Worm (Caenorhabditis elegans) whole organism, mixed stage, embryonic: ENCODE data around the gene ceh-79.

Experiments used
- cnd-1 ChIP-seq: fragments of 200-800 bp; sonication (Bioruptor generic); optimal IDR thresholded peaks from 2 replicates; lab custom pipeline; 2018; ENCODE audit warnings: mild to moderate bottlenecking, missing genetic modification characterization, missing compliant biosample characterization
- elt-3 ChIP-seq: fragments of 150-350 bp; optimal IDR thresholded peaks from 2 replicates; lab custom pipeline; 2014; ENCODE audit warnings: missing biosample characterization, missing genetic modification characterization
- flh-1 ChIP-seq: fragments of 200-800 bp; sonication (Bioruptor generic); optimal IDR thresholded peaks from 2 replicates; lab custom pipeline; 2018; ENCODE audit warnings: mild to moderate bottlenecking, missing genetic modification characterization, moderate library complexity, missing compliant biosample characterization
- nhr-12 ChIP-seq: fragments of 150-350 bp; optimal IDR thresholded peaks from 2 replicates; lab custom pipeline; 2014; ENCODE audit warnings: missing biosample characterization, missing genetic modification characterization
- nhr-28 ChIP-seq: fragments of 150-350 bp; optimal IDR thresholded peaks from 2 replicates; lab custom pipeline; 2014; ENCODE audit warnings: missing biosample characterization, missing genetic modification characterization
- nhr-76 ChIP-seq: sonication (generic microtip); optimal IDR thresholded peaks from 2 replicates; lab custom pipeline; 2017; ENCODE audit warnings: missing biosample characterization, missing genetic modification characterization
- unc-39 ChIP-seq: fragments of 150-350 bp; optimal IDR thresholded peaks from 2 replicates; lab custom pipeline; 2014; ENCODE audit warnings: missing biosample characterization, missing genetic modification characterization
- unc-62 ChIP-seq: fragments of 150-350 bp; optimal IDR thresholded peaks from 2 replicates; lab custom pipeline; 2014; ENCODE audit warnings: missing biosample characterization, missing genetic modification reagents, missing genetic modification characterization

- TF ChIP-seq unc-39 (tag; lab: Kevin White, UChicago), result no peak
- TF ChIP-seq flh-1 (GFP tag; lab: Kevin White, UChicago), result no peak
- TF ChIP-seq nhr-76 (tag; lab: Kevin White, UChicago), result no peak
- TF ChIP-seq nhr-12, result no peak
- TF ChIP-seq cnd-1 (tag; lab: Kevin White, UChicago), result no peak
- no peak for TF ChIP-seq unc-62 (GFP tag; lab: Kevin White, UChicago)
- no peak for TF ChIP-seq elt-3
- no peak for TF ChIP-seq nhr-28 (tag; lab: Kevin White, UChicago)
These were observed 7.0 kb downstream of the ceh-79 start, which contains the start of gene C50B6.1 for ce11 chrV:13308616-13309015.
